Worm (Caenorhabditis elegans): ENCODE results near the gene srv-4.

DNA sequence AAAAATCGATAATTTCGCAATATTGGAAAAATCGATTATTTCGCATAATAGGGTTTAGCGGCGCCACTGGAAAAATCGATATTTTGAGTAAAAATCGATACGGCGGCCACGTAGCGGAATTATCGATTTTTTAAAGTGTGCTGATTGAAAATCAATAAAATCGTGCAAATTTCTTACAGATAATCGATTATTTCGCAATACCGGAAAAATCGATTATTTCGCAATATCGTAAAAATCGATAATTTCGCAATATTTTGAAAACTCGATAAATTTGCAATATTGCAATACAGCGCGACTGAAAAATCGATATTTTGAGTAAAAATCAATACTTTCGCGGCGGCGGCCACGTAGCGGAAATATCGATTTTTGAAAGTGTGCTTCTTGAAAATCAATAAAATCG lies 29.4 kb upstream of the srv-4 start:
- TF ChIP-seq nhr-6 (tag; optimal IDR thresholded peaks at IDR 0.05) (no peak), R02D3.7 (tag; optimal IDR thresholded peaks at IDR 0.05) (no peak), ztf-11 (tag; optimal IDR thresholded peaks at IDR 0.05) (no peak), lin-13 (GFP tag; optimal IDR thresholded peaks at IDR 0.05) (no peak), nhr-77 (tag; optimal IDR thresholded peaks at IDR 0.05) (no peak), sma-3 (GFP tag; optimal IDR thresholded peaks at IDR 0.05) (no peak), peb-1 (tag; optimal IDR thresholded peaks at IDR 0.05) (no peak)
